Fruit fly (Drosophila melanogaster): ENCODE results near the gene Cad86C.

Gene Cad86C

DNA sequence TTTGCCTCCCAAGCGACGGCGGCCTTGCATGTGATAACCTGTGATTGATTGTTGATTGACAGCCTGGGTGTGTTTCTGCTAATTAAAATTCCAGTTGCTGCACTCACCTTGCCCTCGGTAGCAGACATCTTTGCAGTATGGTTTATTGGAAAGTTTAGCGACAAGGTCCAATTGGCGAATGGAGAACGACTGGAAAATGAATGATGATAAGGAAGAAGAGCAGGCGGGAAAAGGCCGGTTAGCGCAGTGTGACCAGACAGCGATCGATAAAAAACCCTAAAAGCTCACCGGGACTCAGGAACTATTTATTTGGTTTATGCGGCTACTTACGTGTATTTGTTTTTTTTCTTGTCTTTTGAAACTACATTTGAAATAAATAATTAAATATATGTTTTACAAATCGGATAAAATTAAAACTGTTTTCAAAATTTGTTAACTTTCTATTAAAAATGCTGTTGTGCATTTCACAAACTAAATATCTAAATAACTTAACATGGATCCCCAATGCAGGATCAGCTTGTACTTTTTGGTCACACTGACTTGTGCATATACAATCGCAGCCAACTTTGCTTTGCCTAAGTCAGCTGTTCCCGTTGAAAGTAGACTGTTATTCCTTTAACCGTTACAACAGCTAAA, 45.4 kb downstream of the Cad86C start, which contains the start of gene Fdh (continued):
- TF ChIP-seq CG32767 (GFP tag; IDR thresholded peaks at IDR 0.05) = 0 out of 2 replicates have a peak, but pooled peaks have one; percentile 14
- TF ChIP-seq CG12659 (GFP tag; optimal IDR thresholded peaks at IDR 0.05) = peak; percentile 72
- TF ChIP-seq E2f2 (GFP tag; IDR thresholded peaks at IDR 0.05) = peak; percentile 66
- no peak for TF ChIP-seq CG2129 (GFP tag; IDR thresholded peaks at IDR 0.05; ENCODE audit: partially characterized antibody)
- no peak for TF ChIP-seq ATbp (GFP tag; optimal IDR thresholded peaks at IDR 0.05)
- no peak for TF ChIP-seq D19B (GFP tag; optimal IDR thresholded peaks at IDR 0.05)
- TF ChIP-seq Hsf (GFP tag; optimal IDR thresholded peaks at IDR 0.05) = peak; percentile 38
- TF ChIP-seq pnt (GFP tag; optimal IDR thresholded peaks at IDR 0.05) = no peak
- TF ChIP-seq CG9797 (GFP tag; optimal IDR thresholded peaks at IDR 0.05) = peak; percentile 75
- peak; percentile 70 for TF ChIP-seq zfh1 (GFP tag; IDR thresholded peaks at IDR 0.05)
- no peak for TF ChIP-seq Lim3 (GFP tag; IDR thresholded peaks at IDR 0.05)
- peak; percentile 18 for TF ChIP-seq CG9437 (GFP tag; optimal IDR thresholded peaks at IDR 0.05)
- peak; percentile 8 for TF ChIP-seq CG18011 (GFP tag; optimal IDR thresholded peaks at IDR 0.05)
- peak; percentile 30 for TF ChIP-seq CG6683 (GFP tag; optimal IDR thresholded peaks at IDR 0.05)
- peak; percentile 31; the same call in 1 of the 2 replicates for TF ChIP-seq E2f1 (GFP tag; IDR thresholded peaks at IDR 0.05)
- peak; percentile 35; the same call in 1 of the 2 replicates for TF ChIP-seq crol (GFP tag; IDR thresholded peaks at IDR 0.05)
- peak; percentile 45 for TF ChIP-seq CG10431 (GFP tag; optimal IDR thresholded peaks at IDR 0.05)
- TF ChIP-seq HmgZ (tag; optimal IDR thresholded peaks at IDR 0.05) = peak; percentile 1
- TF ChIP-seq CG7987 (GFP tag; optimal IDR thresholded peaks at IDR 0.05) = peak; percentile 34
- TF ChIP-seq MTF-1 (GFP tag; optimal IDR thresholded peaks at IDR 0.05; ENCODE audit: borderline replicate concordance) = peak; percentile 30
- TF ChIP-seq CG7928 (GFP tag; optimal IDR thresholded peaks at IDR 0.05) = no peak
- TF ChIP-seq unpg (GFP tag; optimal IDR thresholded peaks at IDR 0.05) = peak; percentile 54
- peak; percentile 59 for TF ChIP-seq CG7839 (tag; optimal IDR thresholded peaks at IDR 0.05)
- peak; percentile 26 for TF ChIP-seq sug (tag; optimal IDR thresholded peaks at IDR 0.05)
- TF ChIP-seq Dek (tag; optimal IDR thresholded peaks at IDR 0.05) = peak; percentile 60
- TF ChIP-seq CG31441 (GFP tag; IDR thresholded peaks at IDR 0.05) = peak; percentile 76
- peak; percentile 53; the same call in 1 of the 2 replicates for TF ChIP-seq CG6689 (GFP tag; IDR thresholded peaks at IDR 0.05)
- TF ChIP-seq Xrp1 (GFP tag; IDR thresholded peaks at IDR 0.05) = peak; percentile 69
- TF ChIP-seq Dip3 (GFP tag; optimal IDR thresholded peaks at IDR 0.05) = peak; percentile 37
- TF ChIP-seq Trl (optimal IDR thresholded peaks at IDR 0.05) = no peak
- TF ChIP-seq Trl (GFP tag; optimal IDR thresholded peaks at IDR 0.05) = peak; percentile 45
- TF ChIP-seq slbo (GFP tag; IDR thresholded peaks at IDR 0.05) = no peak
- TF ChIP-seq bbx (GFP tag; IDR thresholded peaks at IDR 0.05; ENCODE audit: partially characterized antibody) = no peak
- TF ChIP-seq chn (GFP tag; optimal IDR thresholded peaks at IDR 0.05) = peak; percentile 1
- TF ChIP-seq CG10543 (GFP tag; optimal IDR thresholded peaks at IDR 0.05) = peak; percentile 9
- no peak for TF ChIP-seq abd-A (tag; optimal IDR thresholded peaks at IDR 0.05)
- peak; percentile 2 for TF ChIP-seq disco-r (GFP tag; optimal IDR thresholded peaks at IDR 0.05)
- TF ChIP-seq bcd (GFP tag; optimal IDR thresholded peaks at IDR 0.05) = peak; percentile 50
- TF ChIP-seq CG4404 (GFP tag; IDR thresholded peaks at IDR 0.05) = no peak
- no peak for TF ChIP-seq sisA (GFP tag; IDR thresholded peaks at IDR 0.05)
- TF ChIP-seq slp2 (GFP tag; optimal IDR thresholded peaks at IDR 0.05) = peak; percentile 8
- no peak for TF ChIP-seq dimm (GFP tag; IDR thresholded peaks at IDR 0.05)
- no peak for TF ChIP-seq CG11696 (GFP tag; IDR thresholded peaks at IDR 0.05)
- TF ChIP-seq CG31365 (tag; optimal IDR thresholded peaks at IDR 0.05) = no peak
- no peak for TF ChIP-seq CG6791 (GFP tag; IDR thresholded peaks at IDR 0.05; ENCODE audit: partially characterized antibody)
- peak; percentile 12; the same call in 1 of the 2 replicates for TF ChIP-seq stc (GFP tag; IDR thresholded peaks at IDR 0.05)
- peak; percentile 47 for TF ChIP-seq twi (tag; optimal IDR thresholded peaks at IDR 0.05)
- peak; percentile 57 for TF ChIP-seq CG12104 (GFP tag; optimal IDR thresholded peaks at IDR 0.05)
- TF ChIP-seq cato (GFP tag; optimal IDR thresholded peaks at IDR 0.05; ENCODE audit: borderline replicate concordance) = peak; percentile 35
- TF ChIP-seq Hey (tag; optimal IDR thresholded peaks at IDR 0.05) = no peak
